Fruit fly (Drosophila melanogaster) whole organism, embryonic: ENCODE data around the gene CG14330.

Experiments
- Adf1 ChIP-seq: fragments of 200-800 bp; sonication (Bioruptor generic); IDR thresholded peaks from 2 replicates; pipeline ENCODE4 v1.3.6; 2022; ENCODE audit warnings: missing biosample characterization, missing genetic modification characterization
- Bdp1 ChIP-seq: fragments of 200-800 bp; sonication (Bioruptor generic); optimal IDR thresholded peaks from 3 replicates; lab custom pipeline; 2016; ENCODE audit warnings: missing biosample characterization, missing genetic modification characterization
- CG10321 ChIP-seq: fragments of 200-800 bp; sonication (Bioruptor generic); IDR thresholded peaks from 2 replicates; pipeline ENCODE4 v1.3.6; 2022; ENCODE audit warnings: missing biosample characterization, missing genetic modification characterization
- CG12071 ChIP-seq: fragments of 200-800 bp; sonication (Bioruptor generic); optimal IDR thresholded peaks from 3 replicates; lab custom pipeline; 2018; ENCODE audit warnings: missing biosample characterization, mild to moderate bottlenecking, missing genetic modification characterization
- CG13424 ChIP-seq: fragments of 200-800 bp; sonication (Bioruptor generic); optimal IDR thresholded peaks from 2 replicates; lab custom pipeline; 2019; ENCODE audit warnings: missing biosample characterization, mild to moderate bottlenecking, missing genetic modification characterization, moderate library complexity
- CG14014 ChIP-seq: fragments of 200-800 bp; sonication (Bioruptor generic); IDR thresholded peaks from 2 replicates; pipeline ENCODE4 v1.3.6; 2022; ENCODE audit warnings: missing biosample characterization, missing genetic modification characterization
- CG14050 ChIP-seq: fragments of 200-800 bp; sonication (Bioruptor generic); IDR thresholded peaks from 3 replicates; pipeline ENCODE4 v1.3.6; 2022; ENCODE audit warnings: missing biosample characterization, missing genetic modification characterization
- CG17361 ChIP-seq: fragments of 200-800 bp; sonication (Bioruptor generic); IDR thresholded peaks from 3 replicates; pipeline ENCODE4 v1.3.6; 2022; ENCODE audit warnings: missing biosample characterization, missing genetic modification characterization
- CG2889 ChIP-seq: fragments of 200-800 bp; sonication (Bioruptor generic); IDR thresholded peaks from 3 replicates; pipeline ENCODE4 v1.3.6; 2022; ENCODE audit warnings: missing biosample characterization, missing genetic modification characterization
- CG31365 ChIP-seq: fragments of 200-800 bp; sonication (Bioruptor generic); optimal IDR thresholded peaks from 2 replicates; lab custom pipeline; 2018; ENCODE audit warnings: missing biosample characterization, mild to moderate bottlenecking, missing genetic modification characterization
- CG6272 ChIP-seq: fragments of 200-800 bp; sonication (Bioruptor generic); IDR thresholded peaks from 2 replicates; pipeline ENCODE4 v1.3.6; 2022; ENCODE audit warnings: missing biosample characterization, missing genetic modification characterization
- CG6813 ChIP-seq: fragments of 200-800 bp; sonication (Bioruptor generic); optimal IDR thresholded peaks from 2 replicates; lab custom pipeline; 2017; ENCODE audit warnings: missing biosample characterization, missing genetic modification characterization, mild to moderate bottlenecking, moderate library complexity, missing genetic modification reagents
- CG7271 ChIP-seq: fragments of 200-800 bp; sonication (Bioruptor generic); optimal IDR thresholded peaks from 2 replicates; lab custom pipeline; 2018; ENCODE audit warnings: missing biosample characterization, mild to moderate bottlenecking, missing genetic modification characterization, moderate library complexity
- CG7839 ChIP-seq: fragments of 200-800 bp; sonication (Bioruptor generic); optimal IDR thresholded peaks from 3 replicates; lab custom pipeline; 2018; ENCODE audit warnings: missing biosample characterization, mild to moderate bottlenecking, missing genetic modification characterization, moderate library complexity
- CG7963 ChIP-seq: fragments of 200-800 bp; sonication (Bioruptor generic); IDR thresholded peaks from 3 replicates; pipeline ENCODE4 v1.3.6; 2022; ENCODE audit warnings: missing biosample characterization, missing genetic modification characterization; ENCODE audit not compliant: partially characterized antibody
- CG8765 ChIP-seq: fragments of 200-800 bp; sonication (Bioruptor generic); IDR thresholded peaks from 2 replicates; pipeline ENCODE4 v1.3.6; 2022; ENCODE audit warnings: missing biosample characterization, missing genetic modification characterization
- D ChIP-seq, 2 experiments: fragments of 200-800 bp in 1 of 2; fragments of >200 bp in 1 of 2; sonication (Bioruptor generic) in 1 of 2; optimal IDR thresholded peaks; 2 replicates in 1 of 2; 3 replicates in 1 of 2; lab custom pipeline; 2017; ENCODE audit warnings: mild to moderate bottlenecking in 1 of 2, missing biosample characterization in 1 of 2, missing genetic modification characterization in 1 of 2, missing genetic modification reagents in 1 of 2
- Ets97D ChIP-seq: fragments of 200-800 bp; sonication (Bioruptor generic); optimal IDR thresholded peaks from 3 replicates; lab custom pipeline; 2016; ENCODE audit warnings: missing biosample characterization, missing genetic modification characterization
- Sin3A ChIP-seq: fragments of >200 bp; optimal IDR thresholded peaks from 2 replicates; lab custom pipeline; 2018
- Sox100B ChIP-seq: fragments of 200-800 bp; sonication (Bioruptor generic); optimal IDR thresholded peaks from 3 replicates; lab custom pipeline; 2018; ENCODE audit warnings: missing biosample characterization, mild to moderate bottlenecking, missing genetic modification characterization
- Sry-δ ChIP-seq: fragments of 200-800 bp; sonication (Bioruptor generic); optimal IDR thresholded peaks from 2 replicates; lab custom pipeline; 2016; ENCODE audit warnings: missing biosample characterization, missing genetic modification characterization
- Tbp ChIP-seq: fragments of >200 bp; optimal IDR thresholded peaks from 2 replicates; lab custom pipeline; 2018; ENCODE audit warnings: missing biosample characterization, missing genetic modification characterization
- Usf ChIP-seq: fragments of 200-800 bp; sonication (Bioruptor generic); optimal IDR thresholded peaks from 2 replicates; lab custom pipeline; 2017; ENCODE audit warnings: missing genotype, missing biosample characterization, missing genetic modification characterization
- al ChIP-seq: fragments of 200-800 bp; sonication (Bioruptor generic); IDR thresholded peaks from 2 replicates; pipeline ENCODE4 v1.3.6; 2022; ENCODE audit warnings: missing biosample characterization, missing genetic modification characterization
- bowl ChIP-seq: fragments of 200-800 bp; sonication (Bioruptor generic); IDR thresholded peaks from 2 replicates; pipeline ENCODE4 v1.3.6; 2022; ENCODE audit warnings: missing biosample characterization, missing genetic modification characterization
- fd102C ChIP-seq: fragments of 200-800 bp; sonication (Bioruptor generic); optimal IDR thresholded peaks from 2 replicates; lab custom pipeline; 2018; ENCODE audit warnings: missing biosample characterization, mild to moderate bottlenecking, missing genetic modification characterization, moderate library complexity
- gcm2 ChIP-seq: fragments of 200-800 bp; sonication (Bioruptor generic); optimal IDR thresholded peaks from 2 replicates; lab custom pipeline; 2016; ENCODE audit warnings: missing biosample characterization, missing genetic modification characterization
- grn ChIP-seq: fragments of 200-800 bp; sonication (Bioruptor generic); optimal IDR thresholded peaks from 3 replicates; lab custom pipeline; 2017; ENCODE audit warnings: missing biosample characterization, missing genetic modification characterization
- jumu ChIP-seq: fragments of 200-800 bp; sonication (Bioruptor generic); optimal IDR thresholded peaks from 3 replicates; lab custom pipeline; 2016; ENCODE audit warnings: missing biosample characterization, missing genetic modification characterization
- lab ChIP-seq: fragments of 200-800 bp; sonication (Bioruptor generic); optimal IDR thresholded peaks from 3 replicates; lab custom pipeline; 2017; ENCODE audit warnings: missing biosample characterization, missing genetic modification characterization, mild to moderate bottlenecking, moderate library complexity, missing genetic modification reagents
- odd ChIP-seq: fragments of 200-800 bp; sonication (Bioruptor generic); optimal IDR thresholded peaks from 2 replicates; lab custom pipeline; 2017; ENCODE audit warnings: missing biosample characterization, mild to moderate bottlenecking, missing genetic modification characterization
- peb ChIP-seq: fragments of 200-800 bp; sonication (Bioruptor generic); IDR thresholded peaks from 2 replicates; pipeline ENCODE4 v1.3.6; 2022; ENCODE audit warnings: missing biosample characterization, missing genetic modification characterization
- sens-2 ChIP-seq: fragments of 200-800 bp; sonication (Bioruptor generic); IDR thresholded peaks from 2 replicates; pipeline ENCODE4 v1.3.6; 2022; ENCODE audit warnings: missing biosample characterization, missing genetic modification characterization
- slou ChIP-seq: fragments of 200-800 bp; sonication (Bioruptor generic); optimal IDR thresholded peaks from 3 replicates; lab custom pipeline; 2016; ENCODE audit warnings: missing biosample characterization, missing genetic modification characterization
- sqz ChIP-seq: fragments of 200-800 bp; sonication (Bioruptor generic); optimal IDR thresholded peaks from 3 replicates; lab custom pipeline; 2018; ENCODE audit warnings: missing biosample characterization, mild to moderate bottlenecking, missing genetic modification characterization
- ssp ChIP-seq: fragments of 200-800 bp; sonication (Bioruptor generic); IDR thresholded peaks from 2 replicates; pipeline ENCODE4 v1.3.6; 2022; ENCODE audit warnings: missing biosample characterization, missing genetic modification characterization
- unpg ChIP-seq: fragments of 200-800 bp; sonication (Bioruptor generic); optimal IDR thresholded peaks from 3 replicates; lab custom pipeline; 2018; ENCODE audit warnings: missing biosample characterization, mild to moderate bottlenecking, missing genetic modification characterization, moderate library complexity
- vvl ChIP-seq: fragments of 200-800 bp; sonication (Bioruptor generic); IDR thresholded peaks from 2 replicates; pipeline ENCODE4 v1.3.6; 2022; ENCODE audit warnings: missing biosample characterization, missing genetic modification characterization

CG14330 gene

DNA sequence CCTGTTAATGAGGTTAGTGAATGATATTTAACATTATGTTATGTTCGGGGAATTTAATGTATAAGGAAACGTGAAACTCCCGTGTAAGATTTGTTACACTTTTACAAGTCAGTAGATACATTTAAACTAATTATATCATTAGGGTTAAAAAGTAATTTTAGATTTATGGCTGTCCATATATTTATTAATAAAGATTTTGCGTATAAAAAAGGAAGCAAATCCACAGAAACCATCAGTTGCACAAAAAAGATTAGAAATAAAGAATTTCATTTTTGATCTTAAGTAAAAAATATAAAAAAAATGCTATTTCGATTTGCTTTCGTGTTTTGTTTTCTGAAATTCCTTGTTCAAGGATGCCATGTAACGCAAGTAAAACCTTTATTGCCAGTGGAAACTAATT, 36.2 kb downstream of the CG14330 start, which contains the start of gene CG42835:
Gene CG42835 (plus strand): TSS at position 301 of the 400 bp plus-strand sequence.
- no peak for TF ChIP-seq CG8765 (GFP tag; lab: Robert Waterston, UW)
- no peak for TF ChIP-seq lab (GFP tag; lab: Kevin White, UChicago)
- no peak for TF ChIP-seq unpg
- no peak for TF ChIP-seq grn (GFP tag; lab: Kevin White, UChicago)
- no peak for TF ChIP-seq Ets97D (GFP tag; lab: Kevin White, UChicago)
- no peak for TF ChIP-seq Tbp (GFP tag; lab: Kevin White, UChicago)
- no peak for TF ChIP-seq slou
- TF ChIP-seq ssp (GFP tag; lab: Robert Waterston, UW): no peak
- TF ChIP-seq gcm2: no peak
- TF ChIP-seq Sox100B (GFP tag; lab: Kevin White, UChicago): no peak
- TF ChIP-seq Adf1 (GFP tag; lab: Robert Waterston, UW): no peak
- TF ChIP-seq, all 482 proteins: peak for 0

DNA sequence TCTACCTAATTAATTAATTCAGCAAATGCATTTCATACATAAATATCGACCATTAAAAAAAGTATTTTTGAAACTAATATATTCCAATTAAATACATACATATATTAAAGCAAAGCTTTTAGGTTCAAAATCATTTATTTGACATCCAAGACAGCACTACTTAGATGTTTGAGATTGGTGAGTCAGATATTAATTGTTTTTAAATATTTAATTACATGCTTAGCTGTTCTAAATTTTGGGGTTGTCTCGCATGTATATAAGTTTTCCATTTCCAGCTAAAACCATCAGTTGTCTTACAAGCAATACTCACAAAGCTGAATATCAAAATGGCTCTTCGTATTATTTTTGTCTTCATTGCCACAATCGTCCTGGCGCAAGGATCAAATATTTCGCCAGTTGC, 38.1 kb downstream of the CG14330 start, which contains the start of gene CG42834:
Gene CG42834 (plus strand): TSS at position 301 of the 400 bp plus-strand sequence.
- no peak for TF ChIP-seq CG13424 (tag; lab: Kevin White, UChicago)
- no peak for TF ChIP-seq CG10321 (GFP tag; lab: Robert Waterston, UW)
- no peak for TF ChIP-seq Usf (GFP tag; lab: Kevin White, UChicago)
- no peak for TF ChIP-seq CG6813 (GFP tag; lab: Kevin White, UChicago)
- no peak for TF ChIP-seq sqz (GFP tag; lab: Kevin White, UChicago)
- TF ChIP-seq CG14050: no peak
- no peak for TF ChIP-seq jumu (GFP tag; lab: Kevin White, UChicago)
- TF ChIP-seq vvl (GFP tag; lab: Robert Waterston, UW): no peak
- no peak for TF ChIP-seq CG31365 (tag; lab: Kevin White, UChicago)
- TF ChIP-seq CG7839 (tag; lab: Kevin White, UChicago): no peak
- no peak for TF ChIP-seq odd (GFP tag; lab: Kevin White, UChicago)
- TF ChIP-seq CG2889: no peak
- no peak for TF ChIP-seq CG6272 (GFP tag; lab: Robert Waterston, UW)
- no peak for TF ChIP-seq al (GFP tag; lab: Robert Waterston, UW)
- no peak for TF ChIP-seq peb (GFP tag; lab: Robert Waterston, UW)
- no peak for TF ChIP-seq fd102C
- no peak for TF ChIP-seq CG14014 (GFP tag; lab: Robert Waterston, UW)

DNA sequence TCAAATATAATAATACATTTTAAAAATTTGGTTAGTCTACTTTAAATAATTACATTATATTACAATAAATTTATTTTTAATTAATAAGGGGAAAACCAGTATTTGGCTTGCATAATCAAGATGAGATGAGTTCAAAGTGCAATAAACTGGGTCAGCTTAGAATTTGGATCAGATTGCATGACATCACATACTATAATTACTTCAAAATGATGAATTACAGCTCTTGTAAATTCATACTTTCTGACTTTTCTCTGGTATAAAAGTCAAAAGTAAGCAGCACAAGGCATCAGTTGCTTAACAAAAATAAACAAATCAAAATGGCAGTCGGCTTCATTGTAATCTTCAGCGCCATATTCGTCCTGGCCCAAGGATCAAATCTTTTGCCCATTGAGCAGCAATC, 39.4 kb downstream of the CG14330 start, which contains the start of gene CG33333:
Gene CG33333 (plus strand): TSS at position 301 of the 400 bp plus-strand sequence.
- no peak for TF ChIP-seq CG8765 (GFP tag; lab: Robert Waterston, UW)
- no peak for TF ChIP-seq CG7271 (tag; lab: Kevin White, UChicago)
- no peak for TF ChIP-seq sens-2 (GFP tag; lab: Robert Waterston, UW)
- TF ChIP-seq odd (GFP tag; lab: Kevin White, UChicago): no peak
- no peak for TF ChIP-seq CG7963 (GFP tag; lab: Robert Waterston, UW)
- no peak for TF ChIP-seq CG17361 (GFP tag; lab: Robert Waterston, UW)
- no peak for TF ChIP-seq Sin3A
- no peak for TF ChIP-seq Bdp1 (GFP tag; lab: Kevin White, UChicago)
- no peak for TF ChIP-seq bowl (GFP tag; lab: Robert Waterston, UW)
- TF ChIP-seq Sry-δ (GFP tag; lab: Kevin White, UChicago): no peak
- TF ChIP-seq D (optimal IDR thresholded peaks at IDR 0.05; lab: Kevin White, UChicago): no peak
- no peak for TF ChIP-seq D (GFP tag; optimal IDR thresholded peaks at IDR 0.05; lab: Kevin White, UChicago)
- no peak for TF ChIP-seq CG12071
